Fruit fly (Drosophila melanogaster): Measurements from ENCODE around the gene Pcyt2.

DNA sequence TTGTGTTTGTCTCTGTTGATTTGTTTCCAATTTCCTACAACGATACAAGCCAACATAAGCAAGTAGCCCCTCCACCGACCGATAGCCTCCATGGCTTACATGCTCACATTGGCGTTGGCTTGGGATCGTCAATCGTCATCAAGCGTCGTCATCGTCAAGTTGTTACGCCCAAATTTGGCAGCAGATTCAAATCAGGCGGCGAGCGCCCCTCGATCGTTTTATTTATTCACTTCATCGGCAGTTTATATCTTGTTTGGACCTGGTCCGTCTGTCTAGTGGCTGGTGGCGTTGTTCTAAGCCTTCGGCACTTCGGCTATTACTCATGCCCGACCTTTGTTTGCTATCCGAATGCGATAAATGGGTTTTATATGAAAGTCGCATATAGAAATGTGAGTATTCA, 36.9 kb downstream of the Pcyt2 start:
- TF ChIP-seq insv (optimal IDR thresholded peaks at IDR 0.05) (no peak), psq (optimal IDR thresholded peaks at IDR 0.05) (no peak), Sin3A (optimal IDR thresholded peaks at IDR 0.05) (no peak)

All from Kc167 (cell line).